Fruit fly (Drosophila melanogaster) Kc167 (cell line): ENCODE measurements around the gene RpL27.

Experiments used
- Myc ChIP-seq: fragments of >200 bp; optimal IDR thresholded peaks from 2 replicates; lab custom pipeline; 2017; ENCODE audit warnings: missing external identifiers
- Sin3A ChIP-seq: fragments of >200 bp; optimal IDR thresholded peaks from 2 replicates; lab custom pipeline; 2018; ENCODE audit warnings: missing external identifiers
- h ChIP-seq: fragments of >200 bp; optimal IDR thresholded peaks from 3 replicates; lab custom pipeline; 2018; ENCODE audit warnings: missing external identifiers
- insv ChIP-seq: fragments of >200 bp; optimal IDR thresholded peaks from 3 replicates; lab custom pipeline; 2018; ENCODE audit warnings: missing external identifiers
- psq ChIP-seq: fragments of >200 bp; optimal IDR thresholded peaks from 2 replicates; lab custom pipeline; 2017; ENCODE audit warnings: missing external identifiers
- ttk ChIP-seq: sonication (Bioruptor generic); optimal IDR thresholded peaks from 2 replicates; lab custom pipeline; 2017; ENCODE audit warnings: missing external identifiers

Gene RpL27

dm6 chr3R:25660985-25661530 is 23.8 kb downstream of the RpL27 start, which contains the start of gene Tnks:
TSS of gene Tnks (minus strand) at chr3R:25661286.
- no peak for TF ChIP-seq ttk (lab: Kevin White, UChicago)
- no peak for TF ChIP-seq psq (lab: Kevin White, UChicago)
- no peak for TF ChIP-seq Sin3A (lab: Kevin White, UChicago)
- no peak for TF ChIP-seq Myc (lab: Kevin White, UChicago)
- no peak for TF ChIP-seq insv (lab: Kevin White, UChicago)
- no peak for TF ChIP-seq h

- TF ChIP-seq h (no peak), Sin3A (lab: Kevin White, UChicago) (no peak), ttk (lab: Kevin White, UChicago) (no peak), insv (lab: Kevin White, UChicago) (no peak), Myc (lab: Kevin White, UChicago) (no peak), psq (lab: Kevin White, UChicago) (no peak)
These were observed 24.9 kb downstream of the RpL27 start for dm6 chr3R:25659857-25660417.

- no peak for TF ChIP-seq Myc (lab: Kevin White, UChicago)
- no peak for TF ChIP-seq h
- TF ChIP-seq psq (lab: Kevin White, UChicago): no peak
- TF ChIP-seq ttk (lab: Kevin White, UChicago): no peak
These were observed 32.7 kb downstream of the RpL27 start for dm6 chr3R:25652066-25652720.

- TF ChIP-seq ttk (lab: Kevin White, UChicago): no peak
- TF ChIP-seq Myc (lab: Kevin White, UChicago): no peak
- no peak for TF ChIP-seq insv (lab: Kevin White, UChicago)
These were observed 33.4 kb downstream of the RpL27 start for dm6 chr3R:25651414-25651813.

dm6 chr3R:25650417-25650816 is 34.4 kb downstream of the RpL27 start:
- TF ChIP-seq insv (lab: Kevin White, UChicago) (no peak), Sin3A (lab: Kevin White, UChicago) (no peak), h (no peak), Myc (lab: Kevin White, UChicago) (no peak), ttk (lab: Kevin White, UChicago) (no peak), psq (lab: Kevin White, UChicago) (no peak)

- no peak for TF ChIP-seq psq (lab: Kevin White, UChicago)
- TF ChIP-seq Sin3A (lab: Kevin White, UChicago): no peak
- TF ChIP-seq h: no peak
- TF ChIP-seq ttk (lab: Kevin White, UChicago): no peak
- TF ChIP-seq Myc (lab: Kevin White, UChicago): no peak
- TF ChIP-seq insv (lab: Kevin White, UChicago): no peak
These were observed 36.6 kb downstream of the RpL27 start for dm6 chr3R:25648258-25648606.

dm6 chr3R:25647577-25648257 is 37.1 kb downstream of the RpL27 start:
- TF ChIP-seq h (no peak), Sin3A (lab: Kevin White, UChicago) (no peak), Myc (lab: Kevin White, UChicago) (no peak), insv (lab: Kevin White, UChicago) (no peak), psq (lab: Kevin White, UChicago) (no peak), ttk (lab: Kevin White, UChicago) (no peak)

- TF ChIP-seq insv (lab: Kevin White, UChicago) (no peak), ttk (lab: Kevin White, UChicago) (no peak), Sin3A (lab: Kevin White, UChicago) (no peak), psq (lab: Kevin White, UChicago) (no peak), h (no peak), Myc (lab: Kevin White, UChicago) (no peak)
These were observed 37.9 kb downstream of the RpL27 start for dm6 chr3R:25646882-25647518.

- TF ChIP-seq ttk (lab: Kevin White, UChicago): no peak
- TF ChIP-seq insv (lab: Kevin White, UChicago): no peak
- TF ChIP-seq Myc (lab: Kevin White, UChicago): no peak
- TF ChIP-seq Sin3A (lab: Kevin White, UChicago): no peak
- no peak for TF ChIP-seq psq (lab: Kevin White, UChicago)
- no peak for TF ChIP-seq h
These were observed 40.7 kb downstream of the RpL27 start for dm6 chr3R:25644172-25644571.

dm6 chr3R:25640463-25640862 is 44.4 kb downstream of the RpL27 start:
- TF ChIP-seq Sin3A (lab: Kevin White, UChicago) (no peak), insv (lab: Kevin White, UChicago) (no peak), psq (lab: Kevin White, UChicago) (no peak), h (no peak), ttk (lab: Kevin White, UChicago) (no peak), Myc (lab: Kevin White, UChicago) (no peak)

dm6 chr3R:25638961-25639360 is 45.9 kb downstream of the RpL27 start:
- TF ChIP-seq Myc (lab: Kevin White, UChicago) (no peak), Sin3A (lab: Kevin White, UChicago) (no peak), h (no peak)
